Worm (Caenorhabditis elegans) whole organism, young adult: Measurements from ENCODE around the gene M01G5.1.
A peak's percentile ranks its signal among the peaks of the same experiment; 100 is the strongest.

ENCODE experiments used
- F23B12.7 ChIP-seq: sonication (generic microtip); optimal IDR thresholded peaks from 2 replicates; lab custom pipeline; 2017; ENCODE audit warnings: missing genetic modification characterization, mild to moderate bottlenecking, missing compliant biosample characterization, antibody characterized with exemption, moderate library complexity; ENCODE audit not compliant: insufficient read depth
- F33H1.4 ChIP-seq: fragments of 200-800 bp; sonication (Bioruptor generic); IDR thresholded peaks from 2 replicates; pipeline ENCODE4 v1.3.6; 2022; ENCODE audit warnings: missing genetic modification reagents, missing genetic modification characterization, missing compliant biosample characterization
- F37B4.10 ChIP-seq: fragments of 200-800 bp; sonication (Bioruptor generic); IDR thresholded peaks from 2 replicates; pipeline ENCODE4 v1.3.6; 2022; ENCODE audit warnings: missing genetic modification characterization, missing compliant biosample characterization
- F39B2.1 ChIP-seq: fragments of 200-800 bp; sonication (Bioruptor generic); IDR thresholded peaks from 2 replicates; pipeline ENCODE4 v1.3.6; 2022; ENCODE audit warnings: missing genetic modification reagents, missing genetic modification characterization, missing compliant biosample characterization
- F49E8.2 ChIP-seq: sonication (generic microtip); optimal IDR thresholded peaks from 3 replicates; lab custom pipeline; 2017; ENCODE audit warnings: missing genetic modification characterization, mild to moderate bottlenecking, missing compliant biosample characterization, antibody characterized with exemption, moderate library complexity; ENCODE audit not compliant: insufficient read depth
- F55B11.4 ChIP-seq: sonication (generic microtip); optimal IDR thresholded peaks from 2 replicates; lab custom pipeline; 2016; ENCODE audit warnings: missing compliant biosample characterization, missing genetic modification characterization, borderline replicate concordance; ENCODE audit not compliant: insufficient read depth
- T26A5.8 ChIP-seq: sonication (generic microtip); optimal IDR thresholded peaks from 2 replicates; lab custom pipeline; 2016; ENCODE audit warnings: missing genetic modification characterization, missing compliant biosample characterization
- Y53F4B.3 ChIP-seq: fragments of 200-800 bp; sonication (Bioruptor generic); IDR thresholded peaks from 2 replicates; pipeline ENCODE4 v1.3.6; 2022; ENCODE audit warnings: missing genetic modification reagents, missing genetic modification characterization, missing compliant biosample characterization
- Y56A3A.18 ChIP-seq: fragments of 200-800 bp; sonication (Bioruptor generic); IDR thresholded peaks from 2 replicates; pipeline ENCODE4 v1.3.6; 2022; ENCODE audit warnings: missing genetic modification reagents, missing genetic modification characterization, missing compliant biosample characterization
- Y67H2A.10 ChIP-seq: fragments of 200-800 bp; sonication (Bioruptor generic); conservative IDR thresholded peaks from 2 replicates; pipeline ENCODE4 v1.3.6; 2022; ENCODE audit warnings: missing genetic modification reagents, missing genetic modification characterization, missing compliant biosample characterization
- akir-1 ChIP-seq: fragments of 200-800 bp; sonication (Bioruptor generic); optimal IDR thresholded peaks from 2 replicates; lab custom pipeline; 2018; ENCODE audit warnings: mild to moderate bottlenecking, missing genetic modification characterization, moderate library complexity, missing compliant biosample characterization
- atf-7 ChIP-seq: sonication (generic microtip); optimal IDR thresholded peaks from 2 replicates; lab custom pipeline; 2017; ENCODE audit warnings: mild to moderate bottlenecking, missing genetic modification characterization, missing compliant biosample characterization
- athp-1 ChIP-seq: sonication (generic microtip); optimal IDR thresholded peaks from 2 replicates; lab custom pipeline; 2017; ENCODE audit warnings: mild to moderate bottlenecking, missing genetic modification characterization, missing compliant biosample characterization
- cebp-2 ChIP-seq: fragments of 200-800 bp; sonication (Bioruptor generic); IDR thresholded peaks from 2 replicates; pipeline ENCODE4 v1.3.6; 2022; ENCODE audit warnings: missing genetic modification characterization, missing compliant biosample characterization
- ceh-58 ChIP-seq: fragments of 200-800 bp; sonication (Bioruptor generic); IDR thresholded peaks from 2 replicates; pipeline ENCODE4 v1.3.6; 2022; ENCODE audit warnings: missing genetic modification characterization, missing compliant biosample characterization
- die-1 ChIP-seq: sonication (generic microtip); optimal IDR thresholded peaks from 2 replicates; lab custom pipeline; 2016; ENCODE audit warnings: missing genotype, mild to moderate bottlenecking, missing genetic modification characterization, missing compliant biosample characterization
- fkh-3 ChIP-seq: sonication (generic microtip); optimal IDR thresholded peaks from 2 replicates; lab custom pipeline; 2016; ENCODE audit warnings: mild to moderate bottlenecking, missing genetic modification characterization, missing compliant biosample characterization
- him-1 ChIP-seq: sonication (generic microtip); optimal IDR thresholded peaks from 2 replicates; lab custom pipeline; 2016; ENCODE audit warnings: missing genotype, missing genetic modification reagents, missing genetic modification characterization, missing compliant biosample characterization
- hsf-1 ChIP-seq: fragments of 200-800 bp; sonication (Bioruptor generic); IDR thresholded peaks from 2 replicates; pipeline ENCODE4 v1.3.6; 2022; ENCODE audit warnings: missing genetic modification reagents, missing genetic modification characterization, missing compliant biosample characterization
- lsl-1 ChIP-seq: fragments of 200-800 bp; sonication (Bioruptor generic); optimal IDR thresholded peaks from 2 replicates; lab custom pipeline; 2018; ENCODE audit warnings: mild to moderate bottlenecking, missing genetic modification characterization, moderate library complexity, missing compliant biosample characterization
- madf-3 ChIP-seq: fragments of 200-800 bp; sonication (Bioruptor generic); IDR thresholded peaks from 2 replicates; pipeline ENCODE4 v1.3.6; 2022; ENCODE audit warnings: missing genetic modification reagents, missing genetic modification characterization, missing compliant biosample characterization
- madf-6 ChIP-seq: fragments of 200-800 bp; sonication (Bioruptor generic); IDR thresholded peaks from 2 replicates; pipeline ENCODE4 v1.3.6; 2022; ENCODE audit warnings: missing genetic modification reagents, missing genetic modification characterization, missing compliant biosample characterization
- nfya-1 ChIP-seq: sonication (generic microtip); optimal IDR thresholded peaks from 2 replicates; lab custom pipeline; 2017; ENCODE audit warnings: antibody characterized with exemption, missing compliant biosample characterization, missing genetic modification characterization, borderline replicate concordance; ENCODE audit not compliant: insufficient read depth
- nfya-2 ChIP-seq: fragments of 200-800 bp; sonication (Bioruptor generic); IDR thresholded peaks from 2 replicates; pipeline ENCODE4 v1.3.6; 2022; ENCODE audit warnings: missing genetic modification reagents, missing genetic modification characterization, missing compliant biosample characterization
- nhr-179 ChIP-seq: sonication (generic microtip); optimal IDR thresholded peaks from 2 replicates; lab custom pipeline; 2016; ENCODE audit warnings: mild to moderate bottlenecking, missing genetic modification characterization, missing compliant biosample characterization
- rcor-1 ChIP-seq: fragments of 200-800 bp; sonication (Bioruptor generic); IDR thresholded peaks from 2 replicates; pipeline ENCODE4 v1.3.6; 2022; ENCODE audit warnings: missing genetic modification reagents, missing genetic modification characterization, missing compliant biosample characterization
- sea-2 ChIP-seq: fragments of 200-800 bp; sonication (Bioruptor generic); IDR thresholded peaks from 2 replicates; pipeline ENCODE4 v1.3.6; 2022; ENCODE audit warnings: missing genetic modification characterization, missing compliant biosample characterization
- tbp1 ChIP-seq: fragments of 200-800 bp; sonication (Bioruptor generic); optimal IDR thresholded peaks from 2 replicates; lab custom pipeline; 2018; ENCODE audit warnings: mild to moderate bottlenecking, missing genetic modification characterization, missing compliant biosample characterization
- tlf-1 ChIP-seq: fragments of 200-800 bp; sonication (Bioruptor generic); optimal IDR thresholded peaks from 2 replicates; lab custom pipeline; 2018; ENCODE audit warnings: mild to moderate bottlenecking, missing genetic modification characterization, missing compliant biosample characterization
- unc-62 ChIP-seq: fragments of 150-350 bp; optimal IDR thresholded peaks from 2 replicates; lab custom pipeline; 2014; ENCODE audit warnings: missing biosample characterization, missing genetic modification reagents, missing genetic modification characterization
- xnd-1 ChIP-seq: sonication (generic microtip); optimal IDR thresholded peaks from 2 replicates; lab custom pipeline; 2016; ENCODE audit warnings: missing genotype, missing genetic modification reagents, missing genetic modification characterization, missing compliant biosample characterization
- ztf-25 ChIP-seq: fragments of 200-800 bp; sonication (Bioruptor generic); IDR thresholded peaks from 2 replicates; pipeline ENCODE4 v1.3.6; 2022; ENCODE audit warnings: missing genetic modification reagents, missing genetic modification characterization, missing compliant biosample characterization
- ztf-26 ChIP-seq: sonication (generic microtip); optimal IDR thresholded peaks from 2 replicates; lab custom pipeline; 2017; ENCODE audit warnings: missing genetic modification characterization, missing compliant biosample characterization

Gene M01G5.1

ce11 chrIII:1508764-1509281, 12.6 kb downstream of the M01G5.1 start (continued):
- TF ChIP-seq die-1 (tag; lab: Kevin White, UChicago), result peak; percentile 9
- TF ChIP-seq ceh-58, result no peak
- no peak for TF ChIP-seq ztf-25 (GFP tag; lab: Robert Waterston, UW)
- TF ChIP-seq Y53F4B.3 (GFP tag; lab: Robert Waterston, UW), result no peak
- TF ChIP-seq nfya-2 (GFP tag; lab: Robert Waterston, UW), result 0 out of 2 replicates have a peak, but pooled peaks have one; percentile 28

- TF ChIP-seq Y67H2A.10 (GFP tag; lab: Robert Waterston, UW), result no peak
- TF ChIP-seq him-1 (tag; lab: Kevin White, UChicago), result no peak
- TF ChIP-seq F37B4.10, result no peak
- no peak for TF ChIP-seq fkh-3 (tag; lab: Kevin White, UChicago)
- no peak for TF ChIP-seq athp-1 (tag; lab: Kevin White, UChicago)
- TF ChIP-seq tbp1 (GFP tag; lab: Kevin White, UChicago), result no peak
- no peak for TF ChIP-seq T26A5.8
- TF ChIP-seq F39B2.1 (GFP tag; lab: Robert Waterston, UW), result no peak
- no peak for TF ChIP-seq xnd-1 (tag; lab: Kevin White, UChicago)
- TF ChIP-seq unc-62 (GFP tag; lab: Kevin White, UChicago), result no peak
- no peak for TF ChIP-seq Y56A3A.18
- TF ChIP-seq nfya-2 (GFP tag; lab: Robert Waterston, UW), result no peak
- no peak for TF ChIP-seq rcor-1
- TF ChIP-seq, all 124 proteins: peak for 0
Observed at ce11 chrIII:1517893-1518292, 21.7 kb downstream of the M01G5.1 start, which contains the start of gene tmem-120. tmem-120 (minus strand) TSS chrIII:1517993.

DNA sequence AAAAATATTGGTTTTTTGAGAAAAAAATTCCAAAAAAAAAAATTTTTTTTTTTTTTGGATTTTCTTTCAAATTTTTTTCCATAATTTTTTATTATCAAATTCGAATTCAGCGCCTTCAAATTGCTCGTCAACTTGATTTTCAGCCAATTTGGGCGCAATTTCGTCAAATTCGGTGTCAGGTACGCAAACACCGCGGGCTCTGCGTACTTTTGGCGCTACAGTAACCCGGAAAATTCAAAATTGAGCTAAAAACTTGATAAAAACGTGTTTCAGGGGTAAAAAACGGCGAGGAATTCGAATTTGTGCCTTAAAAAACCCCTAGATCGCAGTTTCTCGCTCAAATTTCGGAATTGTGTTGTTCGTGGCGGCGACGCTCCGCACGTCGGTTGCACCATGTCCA, 23.7 kb downstream of the M01G5.1 start:
- TF ChIP-seq tlf-1 (GFP tag; lab: Kevin White, UChicago) (no peak), lsl-1 (GFP tag; lab: Kevin White, UChicago) (peak; percentile 50)
- TF ChIP-seq, all 124 proteins: peak for 1

DNA sequence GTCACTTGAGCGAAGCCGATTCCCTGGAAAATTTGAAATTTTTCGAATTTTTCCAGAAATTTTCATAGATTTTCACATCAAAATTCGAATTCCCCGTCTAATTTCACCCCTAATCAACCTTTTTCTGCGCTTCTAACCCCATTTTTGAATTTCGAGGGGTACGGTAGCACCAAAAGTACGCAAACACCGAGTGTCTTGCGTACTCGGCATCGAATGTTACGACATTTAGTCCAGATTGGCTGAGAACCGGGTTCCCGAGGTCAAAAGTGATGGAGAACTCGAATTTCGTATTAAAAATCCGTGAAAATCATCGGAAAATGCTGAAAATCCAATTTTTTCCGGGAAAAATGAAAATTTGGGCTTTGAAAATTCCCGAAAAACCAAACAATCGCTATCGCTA, 32.2 kb downstream of the M01G5.1 start:
- TF ChIP-seq lsl-1 (GFP tag; lab: Kevin White, UChicago) (no peak), nfya-1 (tag; lab: Kevin White, UChicago) (no peak), akir-1 (GFP tag; lab: Kevin White, UChicago) (no peak), sea-2 (no peak), hsf-1 (GFP tag; lab: Robert Waterston, UW) (no peak), F23B12.7 (no peak), tlf-1 (GFP tag; lab: Kevin White, UChicago) (no peak), nhr-179 (tag; lab: Kevin White, UChicago) (no peak), atf-7 (tag; lab: Kevin White, UChicago) (no peak), ztf-26 (tag; lab: Kevin White, UChicago) (no peak), F49E8.2 (tag; lab: Kevin White, UChicago) (no peak), F33H1.4 (no peak), Y67H2A.10 (GFP tag; lab: Robert Waterston, UW) (no peak), F55B11.4 (tag; lab: Kevin White, UChicago) (no peak), madf-6 (GFP tag; lab: Robert Waterston, UW) (no peak), madf-3 (GFP tag; lab: Robert Waterston, UW) (no peak), cebp-2 (GFP tag; lab: Robert Waterston, UW) (no peak)
- TF ChIP-seq, all 124 proteins: peak for 0
